Worm (Caenorhabditis elegans) whole organism, L4 larva: ENCODE data around the gene ugt-41.
A peak's percentile ranks its signal among the peaks of the same experiment; 100 is the strongest.

ENCODE experiments used
- D1046.2 ChIP-seq: fragments of 200-800 bp; sonication (Bioruptor generic); IDR thresholded peaks from 2 replicates; pipeline ENCODE4 v1.3.6; 2022; ENCODE audit warnings: missing genetic modification characterization, missing compliant biosample characterization
- F37D6.2 ChIP-seq: sonication (generic microtip); optimal IDR thresholded peaks from 2 replicates; lab custom pipeline; 2016; ENCODE audit warnings: mild to moderate bottlenecking, missing genetic modification characterization, missing compliant biosample characterization
- Y5F2A.4 ChIP-seq: fragments of 200-800 bp; sonication (Bioruptor generic); optimal IDR thresholded peaks from 2 replicates; lab custom pipeline; 2018; ENCODE audit warnings: mild to moderate bottlenecking, missing genetic modification characterization, missing compliant biosample characterization
- Y75B8A.6 ChIP-seq: fragments of 200-800 bp; sonication (Bioruptor generic); IDR thresholded peaks from 2 replicates; pipeline ENCODE4 v1.3.6; 2022; ENCODE audit warnings: missing genetic modification reagents, missing genetic modification characterization, missing compliant biosample characterization
- ZK546.5 ChIP-seq, 2 experiments: sonication (generic microtip); optimal IDR thresholded peaks; 2 replicates each; lab custom pipeline; 2017; ENCODE audit warnings: missing biosample characterization in 2 of 2, missing genetic modification characterization in 2 of 2
- ama-1 ChIP-seq: fragments of 150-350 bp; optimal IDR thresholded peaks from 2 replicates; lab custom pipeline; 2014; ENCODE audit warnings: inconsistent platforms, mixed read lengths
- attf-4 ChIP-seq: sonication (generic microtip); optimal IDR thresholded peaks from 3 replicates; lab custom pipeline; 2017; ENCODE audit warnings: missing biosample characterization, missing genetic modification characterization
- ceh-20 ChIP-seq: fragments of 200-800 bp; sonication (Bioruptor generic); IDR thresholded peaks from 2 replicates; pipeline ENCODE4 v1.3.6; 2022; ENCODE audit warnings: missing genetic modification reagents, missing genetic modification characterization, missing compliant biosample characterization
- ceh-32 ChIP-seq: sonication (generic microtip); optimal IDR thresholded peaks from 2 replicates; lab custom pipeline; 2016; ENCODE audit warnings: mild to moderate bottlenecking, missing genetic modification characterization, missing compliant biosample characterization; ENCODE audit not compliant: poor library complexity
- ceh-62 ChIP-seq: sonication (generic microtip); optimal IDR thresholded peaks from 2 replicates; lab custom pipeline; 2017; ENCODE audit warnings: missing biosample characterization, missing genetic modification characterization
- ceh-82 ChIP-seq: sonication (generic microtip); optimal IDR thresholded peaks from 2 replicates; lab custom pipeline; 2017; ENCODE audit warnings: missing biosample characterization, missing genetic modification characterization
- cey-2 ChIP-seq: sonication (generic microtip); optimal IDR thresholded peaks from 3 replicates; lab custom pipeline; 2017; ENCODE audit warnings: missing genetic modification characterization, mild to moderate bottlenecking, missing compliant biosample characterization, antibody characterized with exemption, borderline replicate concordance; ENCODE audit not compliant: insufficient read depth
- daf-19 ChIP-seq: fragments of 200-800 bp; sonication (Bioruptor generic); conservative IDR thresholded peaks from 2 replicates; pipeline ENCODE4 v1.3.6; 2022; ENCODE audit warnings: missing genetic modification characterization, missing compliant biosample characterization
- dmd-6 ChIP-seq: fragments of 200-800 bp; sonication (Bioruptor generic); IDR thresholded peaks from 2 replicates; pipeline ENCODE4 v1.3.6; 2022; ENCODE audit warnings: missing genetic modification reagents, missing genetic modification characterization, missing compliant biosample characterization
- dpl-1 ChIP-seq: fragments of 150-350 bp; optimal IDR thresholded peaks from 2 replicates; lab custom pipeline; 2014; ENCODE audit warnings: missing biosample characterization, missing genetic modification reagents, missing genetic modification characterization
- dve-1 ChIP-seq: sonication (generic microtip); optimal IDR thresholded peaks from 2 replicates; lab custom pipeline; 2017; ENCODE audit warnings: antibody characterized with exemption, mild to moderate bottlenecking, missing genetic modification characterization, missing compliant biosample characterization; ENCODE audit not compliant: insufficient read depth
- egl-27 ChIP-seq: sonication (generic microtip); optimal IDR thresholded peaks from 3 replicates; lab custom pipeline; 2017; ENCODE audit warnings: missing biosample characterization, missing genetic modification reagents, missing genetic modification characterization
- hif-1 ChIP-seq, 2 experiments: sonication (generic microtip); optimal IDR thresholded peaks; 2 replicates each; lab custom pipeline; 2016 to 2017; ENCODE audit warnings: missing compliant biosample characterization in 2 of 2, missing genetic modification characterization in 2 of 2, missing genetic modification reagents in 2 of 2, missing genotype in 2 of 2, mild to moderate bottlenecking in 1 of 2
- hlh-30 ChIP-seq: sonication (generic microtip); optimal IDR thresholded peaks from 2 replicates; lab custom pipeline; 2017; ENCODE audit warnings: antibody characterized with exemption, mild to moderate bottlenecking, missing genetic modification characterization, missing compliant biosample characterization; ENCODE audit not compliant: insufficient read depth
- lim-7 ChIP-seq: fragments of 200-800 bp; sonication (Bioruptor generic); IDR thresholded peaks from 2 replicates; pipeline ENCODE4 v1.3.6; 2022; ENCODE audit warnings: missing genetic modification characterization, missing compliant biosample characterization
- lin-15B ChIP-seq: fragments of 150-350 bp; sonication (generic microtip); optimal IDR thresholded peaks from 3 replicates; lab custom pipeline; 2014; ENCODE audit warnings: missing biosample characterization, missing genetic modification characterization
- lsy-2 ChIP-seq, 2 experiments: fragments of 150-350 bp in 1 of 2; sonication (generic microtip) in 1 of 2; optimal IDR thresholded peaks; 2 replicates each; lab custom pipeline; 2014 to 2017; ENCODE audit warnings: missing biosample characterization in 2 of 2, missing genetic modification characterization in 2 of 2
- madf-5 ChIP-seq, 2 experiments: fragments of 200-800 bp; sonication (Bioruptor generic); IDR thresholded peaks; 2 replicates each; pipeline ENCODE4 v1.3.6; 2022; ENCODE audit warnings: missing compliant biosample characterization in 2 of 2, missing genetic modification characterization in 2 of 2
- mdl-1 ChIP-seq, 2 experiments: fragments of 150-350 bp in 1 of 2; sonication (generic microtip) in 1 of 2; optimal IDR thresholded peaks; 2 replicates each; lab custom pipeline; 2014 to 2017; ENCODE audit warnings: missing biosample characterization in 2 of 2, missing genetic modification characterization in 2 of 2
- mdt-29 ChIP-seq: fragments of 200-800 bp; sonication (Bioruptor generic); IDR thresholded peaks from 2 replicates; pipeline ENCODE4 v1.3.6; 2022; ENCODE audit warnings: missing genetic modification reagents, missing genetic modification characterization, missing compliant biosample characterization
- mes-2 ChIP-seq: sonication (generic microtip); optimal IDR thresholded peaks from 2 replicates; lab custom pipeline; 2016; ENCODE audit warnings: missing genotype, mild to moderate bottlenecking, missing genetic modification characterization, missing compliant biosample characterization; ENCODE audit not compliant: poor library complexity, severe bottlenecking
- mxl-2 ChIP-seq: fragments of 200-800 bp; sonication (Bioruptor generic); conservative IDR thresholded peaks from 2 replicates; pipeline ENCODE4 v1.3.6; 2022; ENCODE audit warnings: missing genetic modification reagents, missing genetic modification characterization, missing compliant biosample characterization
- nhr-102 ChIP-seq: sonication (generic microtip); optimal IDR thresholded peaks from 2 replicates; lab custom pipeline; 2016; ENCODE audit warnings: mild to moderate bottlenecking, missing genetic modification characterization, moderate library complexity, missing compliant biosample characterization
- nhr-237 ChIP-seq: sonication (generic microtip); optimal IDR thresholded peaks from 2 replicates; lab custom pipeline; 2017; ENCODE audit warnings: missing biosample characterization, missing genetic modification characterization
- nhr-42 ChIP-seq: fragments of 200-800 bp; sonication (Bioruptor generic); IDR thresholded peaks from 2 replicates; pipeline ENCODE4 v1.3.6; 2022; ENCODE audit warnings: missing genetic modification characterization, missing compliant biosample characterization
- nhr-48 ChIP-seq: sonication (generic microtip); optimal IDR thresholded peaks from 2 replicates; lab custom pipeline; 2016; ENCODE audit warnings: mild to moderate bottlenecking, missing genetic modification characterization, missing compliant biosample characterization
- nhr-76 ChIP-seq: fragments of 150-350 bp; optimal IDR thresholded peaks from 2 replicates; lab custom pipeline; 2014; ENCODE audit warnings: missing biosample characterization, missing genetic modification characterization
- pha-4 ChIP-seq, 2 experiments: fragments of 150-350 bp in 1 of 2; fragments of 200-800 bp in 1 of 2; sonication (Bioruptor generic) in 1 of 2; IDR thresholded peaks in 1 of 2; optimal IDR thresholded peaks in 1 of 2; 2 replicates each; pipeline versions ENCODE4 v1.3.6 to Lab custom; 2014 to 2022; ENCODE audit warnings: missing genetic modification characterization in 2 of 2, missing genetic modification reagents in 2 of 2, missing biosample characterization in 1 of 2, missing compliant biosample characterization in 1 of 2
- sdz-12 ChIP-seq: fragments of 200-800 bp; sonication (Bioruptor generic); optimal IDR thresholded peaks from 2 replicates; lab custom pipeline; 2018; ENCODE audit warnings: mild to moderate bottlenecking, missing genetic modification characterization, missing compliant biosample characterization
- set-16 ChIP-seq: fragments of 200-800 bp; sonication (Bioruptor generic); IDR thresholded peaks from 2 replicates; pipeline ENCODE4 v1.3.6; 2022; ENCODE audit warnings: missing genetic modification reagents, missing genetic modification characterization, missing compliant biosample characterization
- skn-1 ChIP-seq: fragments of 150-350 bp; optimal IDR thresholded peaks from 2 replicates; lab custom pipeline; 2014; ENCODE audit warnings: missing biosample characterization, missing genetic modification characterization
- snpc-1.2 ChIP-seq: fragments of 200-800 bp; sonication (Bioruptor generic); IDR thresholded peaks from 2 replicates; pipeline ENCODE4 v1.3.6; 2022; ENCODE audit warnings: missing genetic modification reagents, missing genetic modification characterization, missing compliant biosample characterization
- spr-1 ChIP-seq: sonication (generic microtip); optimal IDR thresholded peaks from 2 replicates; lab custom pipeline; 2016; ENCODE audit warnings: mild to moderate bottlenecking, missing genetic modification characterization, missing compliant biosample characterization
- spr-3 ChIP-seq: fragments of 200-800 bp; sonication (Bioruptor generic); optimal IDR thresholded peaks from 2 replicates; lab custom pipeline; 2018; ENCODE audit warnings: mild to moderate bottlenecking, missing genetic modification characterization, missing compliant biosample characterization
- tag-97 ChIP-seq: fragments of 200-800 bp; sonication (Bioruptor generic); IDR thresholded peaks from 2 replicates; pipeline ENCODE4 v1.3.6; 2022; ENCODE audit warnings: missing genetic modification characterization, missing compliant biosample characterization
- tra-1 ChIP-seq: fragments of 200-800 bp; sonication (Bioruptor generic); IDR thresholded peaks from 2 replicates; pipeline ENCODE4 v1.3.6; 2022; ENCODE audit warnings: missing genetic modification reagents, missing genetic modification characterization, missing compliant biosample characterization
- unc-130 ChIP-seq: sonication (generic microtip); optimal IDR thresholded peaks from 2 replicates; lab custom pipeline; 2016; ENCODE audit warnings: missing genetic modification reagents, missing genetic modification characterization, missing compliant biosample characterization
- zfp-2 ChIP-seq: sonication (generic microtip); optimal IDR thresholded peaks from 2 replicates; lab custom pipeline; 2016; ENCODE audit warnings: mild to moderate bottlenecking, missing genetic modification characterization, missing compliant biosample characterization
- zip-11 ChIP-seq: fragments of 200-800 bp; sonication (Bioruptor generic); IDR thresholded peaks from 2 replicates; pipeline ENCODE4 v1.3.6; 2022; ENCODE audit warnings: missing genetic modification characterization, missing compliant biosample characterization
- ztf-11 ChIP-seq: fragments of 150-350 bp; optimal IDR thresholded peaks from 2 replicates; lab custom pipeline; 2014; ENCODE audit warnings: missing biosample characterization, missing genetic modification characterization
- ztf-7 ChIP-seq: fragments of 150-350 bp; optimal IDR thresholded peaks from 2 replicates; lab custom pipeline; 2014; ENCODE audit warnings: missing biosample characterization, missing genetic modification characterization

Gene ugt-41

ce11 chrV:7198403-7198802 is 35.0 kb upstream of the ugt-41 start (continued):
- TF ChIP-seq Y5F2A.4 (GFP tag; lab: Kevin White, UChicago) (no peak), F37D6.2 (tag; lab: Kevin White, UChicago) (no peak), daf-19 (GFP tag; lab: Robert Waterston, UW) (no peak), dpl-1 (no peak), mes-2 (tag; lab: Kevin White, UChicago) (peak; percentile 34), unc-130 (GFP tag; lab: Kevin White, UChicago) (peak; percentile 2), Y75B8A.6 (GFP tag; lab: Robert Waterston, UW) (no peak), attf-4 (no peak), ama-1 (peak; percentile 83), mxl-2 (GFP tag; lab: Robert Waterston, UW) (no peak; the same call in 1 of the 2 replicates), nhr-102 (peak; percentile 63), D1046.2 (no peak), egl-27 (tag; lab: Kevin White, UChicago) (no peak), madf-5 (GFP tag; IDR thresholded peaks at IDR 0.05; lab: Robert Waterston, UW) (no peak), nhr-42 (0 out of 2 replicates have a peak, but pooled peaks have one; percentile 10), nhr-48 (tag; lab: Kevin White, UChicago) (peak; percentile 14)

- 0 out of 2 replicates have a peak, but pooled peaks have one; percentile 20 for TF ChIP-seq nhr-42
- TF ChIP-seq lim-7: 0 out of 2 replicates have a peak, but pooled peaks have one; percentile 49
- TF ChIP-seq nhr-102: no peak
- TF ChIP-seq, all 104 proteins: peak for 2
Measured at ce11 chrV:7197036-7197435, 33.6 kb upstream of the ugt-41 start.

- TF ChIP-seq dve-1 (tag; lab: Kevin White, UChicago): peak; percentile 97
- TF ChIP-seq tag-97 (GFP tag; lab: Robert Waterston, UW): no peak
- TF ChIP-seq hlh-30: peak; percentile 83
- TF ChIP-seq set-16 (GFP tag; lab: Robert Waterston, UW): peak; percentile 61
- TF ChIP-seq spr-1 (tag; lab: Kevin White, UChicago): peak; percentile 56
- no peak for TF ChIP-seq skn-1 (tag; lab: Kevin White, UChicago)
- peak; percentile 97 for TF ChIP-seq dmd-6 (GFP tag; lab: Robert Waterston, UW)
- TF ChIP-seq ceh-20: peak; percentile 88
- 0 out of 2 replicates have a peak, but pooled peaks have one; percentile 36 for TF ChIP-seq mxl-2 (GFP tag; lab: Robert Waterston, UW)
- peak; percentile 79 for TF ChIP-seq nhr-48 (tag; lab: Kevin White, UChicago)
- peak; percentile 41 for TF ChIP-seq ztf-7
- TF ChIP-seq mdt-29 (GFP tag; lab: Robert Waterston, UW): 0 out of 2 replicates have a peak, but pooled peaks have one; percentile 30
- TF ChIP-seq madf-5 (GFP tag; IDR thresholded peaks at IDR 0.05; lab: Robert Waterston, UW): no peak
- TF ChIP-seq ztf-11 (tag; lab: Kevin White, UChicago): no peak
- TF ChIP-seq tra-1: peak; percentile 89
- TF ChIP-seq nhr-76 (tag; lab: Kevin White, UChicago): no peak
- no peak for TF ChIP-seq zip-11 (GFP tag; lab: Robert Waterston, UW)
- TF ChIP-seq pha-4 (GFP tag; IDR thresholded peaks at IDR 0.05; lab: Robert Waterston, UW): peak; percentile 78; the same call in 1 of the 2 replicates
- TF ChIP-seq pha-4 (tag; optimal IDR thresholded peaks at IDR 0.05; lab: Kevin White, UChicago): no peak
- TF ChIP-seq ceh-32 (tag; lab: Kevin White, UChicago): no peak
- peak; percentile 53; the same call in 1 of the 2 replicates for TF ChIP-seq snpc-1.2
- TF ChIP-seq ceh-62: no peak
- TF ChIP-seq ceh-82 (tag; lab: Kevin White, UChicago): no peak
- peak; percentile 46 for TF ChIP-seq spr-3
- no peak for TF ChIP-seq sdz-12 (GFP tag; lab: Kevin White, UChicago)
- TF ChIP-seq Y75B8A.6 (GFP tag; lab: Robert Waterston, UW): no peak
- peak in 1 of 2 experiments; percentile 65 for TF ChIP-seq mdl-1 (tag; optimal IDR thresholded peaks at IDR 0.05; lab: Kevin White, UChicago)
- TF ChIP-seq cey-2 (tag; lab: Kevin White, UChicago): no peak
- no peak for TF ChIP-seq daf-19 (GFP tag; lab: Robert Waterston, UW)
- no peak for TF ChIP-seq ZK546.5 (tag; optimal IDR thresholded peaks at IDR 0.05; lab: Kevin White, UChicago)
- TF ChIP-seq nhr-237 (tag; lab: Kevin White, UChicago): no peak
- peak in 1 of 2 experiments; percentile 78 for TF ChIP-seq hif-1 (tag; optimal IDR thresholded peaks at IDR 0.05; lab: Kevin White, UChicago)
- TF ChIP-seq zfp-2 (tag; lab: Kevin White, UChicago): peak; percentile 98
- peak; percentile 71 to 93 for TF ChIP-seq lsy-2 (tag; optimal IDR thresholded peaks at IDR 0.05; lab: Kevin White, UChicago)
- peak; percentile 28 for TF ChIP-seq lin-15B (tag; lab: Kevin White, UChicago)
Measured at ce11 chrV:7196498-7196966, 33.1 kb upstream of the ugt-41 start, which contains the start of gene F09G2.2. F09G2.2 (plus strand) TSS chrV:7196916.
